Fruit fly (Drosophila melanogaster): ENCODE measurements around the gene CG17493.
A peak's percentile ranks its signal among the peaks of the same experiment; 100 is the strongest.

Gene CG17493

dm6 chr2L:22578920-22579548 lies 29.2 kb downstream of the CG17493 start, which contains the start of gene Slmap (continued):
- TF ChIP-seq jumu (GFP tag; optimal IDR thresholded peaks at IDR 0.05) = no peak
- peak; percentile 16 for TF ChIP-seq BEAF-32 (GFP tag; optimal IDR thresholded peaks at IDR 0.05)
- peak; percentile 92 for TF ChIP-seq CG11723 (GFP tag; optimal IDR thresholded peaks at IDR 0.05)
- no peak for TF ChIP-seq CG8388 (GFP tag; optimal IDR thresholded peaks at IDR 0.05)
- no peak for TF ChIP-seq Aef1 (GFP tag; IDR thresholded peaks at IDR 0.05)
- TF ChIP-seq Fer1 (GFP tag; optimal IDR thresholded peaks at IDR 0.05) = no peak
- TF ChIP-seq Ets97D (GFP tag; optimal IDR thresholded peaks at IDR 0.05) = peak; percentile 11
- no peak for TF ChIP-seq CG31388 (GFP tag; optimal IDR thresholded peaks at IDR 0.05)
- peak; percentile 31; the same call in 1 of the 2 replicates for TF ChIP-seq amos (GFP tag; IDR thresholded peaks at IDR 0.05; ENCODE audit: partially characterized antibody)
- peak; percentile 64 for TF ChIP-seq Lhr (GFP tag; optimal IDR thresholded peaks at IDR 0.05)
- TF ChIP-seq crol (GFP tag; IDR thresholded peaks at IDR 0.05) = no peak
- no peak for TF ChIP-seq ftz-f1 (GFP tag; optimal IDR thresholded peaks at IDR 0.05)
- TF ChIP-seq Eip74EF (GFP tag; optimal IDR thresholded peaks at IDR 0.05) = no peak
- no peak for TF ChIP-seq sima (GFP tag; optimal IDR thresholded peaks at IDR 0.05)
- no peak for TF ChIP-seq kah (GFP tag; optimal IDR thresholded peaks at IDR 0.05)
- no peak for TF ChIP-seq sug (tag; optimal IDR thresholded peaks at IDR 0.05)
- no peak for TF ChIP-seq unpg (GFP tag; optimal IDR thresholded peaks at IDR 0.05)
- no peak for TF ChIP-seq rib (GFP tag; IDR thresholded peaks at IDR 0.05)
- TF ChIP-seq slp2 (GFP tag; optimal IDR thresholded peaks at IDR 0.05) = no peak
- TF ChIP-seq Doc2 (GFP tag; IDR thresholded peaks at IDR 0.05) = no peak
- TF ChIP-seq Med (GFP tag) = no peak
- no peak for TF ChIP-seq CG12942 (GFP tag; optimal IDR thresholded peaks at IDR 0.05)
- no peak for TF ChIP-seq Opbp (GFP tag; IDR thresholded peaks at IDR 0.05; ENCODE audit: partially characterized antibody)
- TF ChIP-seq H2.0 (GFP tag; IDR thresholded peaks at IDR 0.05) = no peak
- no peak for TF ChIP-seq CG11695 (GFP tag; IDR thresholded peaks at IDR 0.05)
- TF ChIP-seq CG33213 (GFP tag; optimal IDR thresholded peaks at IDR 0.05) = peak; percentile 32
- TF ChIP-seq lab (GFP tag; optimal IDR thresholded peaks at IDR 0.05) = no peak
- no peak for TF ChIP-seq Kr (GFP tag; optimal IDR thresholded peaks at IDR 0.05)
- TF ChIP-seq CG1603 (tag; optimal IDR thresholded peaks at IDR 0.05) = peak; percentile 100
- TF ChIP-seq CG5245 (GFP tag; optimal IDR thresholded peaks at IDR 0.05) = no peak
- TF ChIP-seq fd64A (GFP tag; optimal IDR thresholded peaks at IDR 0.05) = no peak
- TF ChIP-seq Vsx1 (GFP tag; optimal IDR thresholded peaks at IDR 0.05) = no peak
- 0 out of 3 replicates have a peak, but pooled peaks have one; percentile 7 for TF ChIP-seq knrl (GFP tag; IDR thresholded peaks at IDR 0.05; ENCODE audit: partially characterized antibody)
- no peak for TF ChIP-seq inv (GFP tag; IDR thresholded peaks at IDR 0.05; ENCODE audit: partially characterized antibody)
- no peak for TF ChIP-seq dpn (GFP tag; optimal IDR thresholded peaks at IDR 0.05)
- no peak for TF ChIP-seq HLH4C (GFP tag; IDR thresholded peaks at IDR 0.05; ENCODE audit: partially characterized antibody)
- TF ChIP-seq zen2 (GFP tag; IDR thresholded peaks at IDR 0.05; ENCODE audit: partially characterized antibody) = no peak
- TF ChIP-seq salm (tag; optimal IDR thresholded peaks at IDR 0.05) = no peak
- TF ChIP-seq grn (GFP tag; optimal IDR thresholded peaks at IDR 0.05) = no peak
- TF ChIP-seq bigmax (GFP tag; optimal IDR thresholded peaks at IDR 0.05) = no peak
- TF ChIP-seq zen (tag; optimal IDR thresholded peaks at IDR 0.05) = peak; percentile 29
- TF ChIP-seq CG4617 (GFP tag; optimal IDR thresholded peaks at IDR 0.05; ENCODE audit: borderline replicate concordance) = peak; percentile 80
- no peak for TF ChIP-seq trh (GFP tag; optimal IDR thresholded peaks at IDR 0.05)
- no peak for TF ChIP-seq sens-2 (GFP tag; IDR thresholded peaks at IDR 0.05)
- TF ChIP-seq CG9437 (GFP tag; optimal IDR thresholded peaks at IDR 0.05) = no peak
- TF ChIP-seq CG7745 (tag; optimal IDR thresholded peaks at IDR 0.05) = no peak
- peak; percentile 98 for TF ChIP-seq ssp (GFP tag; IDR thresholded peaks at IDR 0.05)
- TF ChIP-seq CG4328 (GFP tag; optimal IDR thresholded peaks at IDR 0.05) = no peak
- TF ChIP-seq btn (GFP tag; optimal IDR thresholded peaks at IDR 0.05) = no peak
